Fruit fly (Drosophila melanogaster): ENCODE results near the gene CG13901.

CG13901 gene

DNA sequence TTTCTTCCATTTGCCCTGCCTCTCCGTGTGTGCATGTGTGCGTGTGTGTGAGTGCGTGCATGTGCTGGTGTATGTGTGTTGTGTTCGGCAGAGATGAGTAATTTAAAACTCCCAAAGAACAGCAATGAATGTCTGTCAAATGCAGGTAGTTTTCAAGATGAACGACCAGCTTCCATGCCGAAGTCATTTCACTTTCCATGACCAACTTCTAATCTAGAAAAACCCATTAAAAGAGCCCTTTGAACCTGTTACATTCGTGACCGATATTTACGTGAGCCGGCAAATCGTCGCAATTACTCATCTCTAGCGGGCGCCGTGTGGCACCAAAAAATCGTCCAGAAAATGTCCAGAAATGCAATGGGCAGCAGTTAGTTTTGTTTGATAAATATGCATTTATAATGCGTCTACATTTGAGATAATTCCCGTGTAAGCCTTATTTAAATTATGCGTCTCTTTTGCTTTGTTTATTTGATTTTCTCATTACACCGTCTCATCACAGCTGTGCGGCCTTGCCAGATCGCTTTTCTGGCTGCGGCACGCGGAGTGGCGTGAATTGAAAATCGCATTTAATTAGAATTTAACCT, 34.9 kb upstream of the CG13901 start (continued):
- TF ChIP-seq Opbp (GFP tag; IDR thresholded peaks at IDR 0.05; ENCODE audit: partially characterized antibody) (no peak; the same call in 2 of the 3 replicates), CG2129 (GFP tag; IDR thresholded peaks at IDR 0.05; ENCODE audit: partially characterized antibody) (peak; percentile 64), tio (GFP tag; optimal IDR thresholded peaks at IDR 0.05) (no peak), CG6689 (GFP tag; IDR thresholded peaks at IDR 0.05) (0 out of 2 replicates have a peak, but pooled peaks have one; percentile 9), CG2202 (tag; optimal IDR thresholded peaks at IDR 0.05) (no peak), Vsx1 (GFP tag; optimal IDR thresholded peaks at IDR 0.05) (no peak), bowl (GFP tag; IDR thresholded peaks at IDR 0.05) (no peak), ham (GFP tag; IDR thresholded peaks at IDR 0.05) (no peak), mam (GFP tag; optimal IDR thresholded peaks at IDR 0.05) (peak; percentile 62), CG17912 (GFP tag; optimal IDR thresholded peaks at IDR 0.05) (peak; percentile 5), CG6791 (GFP tag; IDR thresholded peaks at IDR 0.05; ENCODE audit: partially characterized antibody) (peak; percentile 65; the same call in 2 of the 3 replicates), Ets97D (GFP tag; optimal IDR thresholded peaks at IDR 0.05) (peak; percentile 32), ssp (GFP tag; IDR thresholded peaks at IDR 0.05) (no peak), CG10147 (GFP tag; optimal IDR thresholded peaks at IDR 0.05) (peak; percentile 29), CG9797 (GFP tag; optimal IDR thresholded peaks at IDR 0.05) (no peak), CG6683 (GFP tag; optimal IDR thresholded peaks at IDR 0.05) (no peak), insv (GFP tag; optimal IDR thresholded peaks at IDR 0.05) (peak in 1 of 2 experiments; percentile 32), CG2199 (GFP tag; IDR thresholded peaks at IDR 0.05) (no peak), emc (GFP tag; optimal IDR thresholded peaks at IDR 0.05) (no peak), lilli (GFP tag; optimal IDR thresholded peaks at IDR 0.05) (peak; percentile 66), C15 (GFP tag; IDR thresholded peaks at IDR 0.05) (no peak), esg (GFP tag; conservative IDR thresholded peaks at IDR 0.05) (no peak), CG1603 (tag; optimal IDR thresholded peaks at IDR 0.05) (peak; percentile 35), CG7357 (GFP tag; IDR thresholded peaks at IDR 0.05) (no peak), CG12299 (tag; optimal IDR thresholded peaks at IDR 0.05) (no peak), Neu2 (GFP tag; optimal IDR thresholded peaks at IDR 0.05; ENCODE audit: borderline replicate concordance) (peak; percentile 99), BtbVII (GFP tag; optimal IDR thresholded peaks at IDR 0.05) (no peak), CG12155 (GFP tag; optimal IDR thresholded peaks at IDR 0.05) (peak; percentile 41), eyg (GFP tag; optimal IDR thresholded peaks at IDR 0.05) (no peak), CG3847 (GFP tag; IDR thresholded peaks at IDR 0.05) (peak; percentile 66), eve (GFP tag; optimal IDR thresholded peaks at IDR 0.05) (no peak), CG3726 (GFP tag; IDR thresholded peaks at IDR 0.05) (no peak), bigmax (GFP tag; optimal IDR thresholded peaks at IDR 0.05) (no peak), MESR4 (GFP tag; optimal IDR thresholded peaks at IDR 0.05) (no peak), CG11504 (tag; optimal IDR thresholded peaks at IDR 0.05) (peak; percentile 41), Bteb2 (GFP tag; optimal IDR thresholded peaks at IDR 0.05) (peak; percentile 37), Hr78 (GFP tag; optimal IDR thresholded peaks at IDR 0.05) (no peak), Taf1 (GFP tag; IDR thresholded peaks at IDR 0.05) (0 out of 2 replicates have a peak, but pooled peaks have one; percentile 11), CG30431 (GFP tag; optimal IDR thresholded peaks at IDR 0.05) (no peak), CG7963 (GFP tag; IDR thresholded peaks at IDR 0.05; ENCODE audit: partially characterized antibody) (peak; percentile 61; the same call in 2 of the 3 replicates), CkIIα-i1 (GFP tag; IDR thresholded peaks at IDR 0.05) (no peak), pan (optimal IDR thresholded peaks at IDR 0.05) (no peak), pan (GFP tag; optimal IDR thresholded peaks at IDR 0.05 in 1 of 2, IDR thresholded peaks at IDR 0.05 in 1 of 2) (peak in 1 of 2 experiments; percentile 46), CG9437 (GFP tag; optimal IDR thresholded peaks at IDR 0.05) (peak; percentile 55), gsb-n (tag; optimal IDR thresholded peaks at IDR 0.05) (peak; percentile 10), CG11696 (GFP tag; IDR thresholded peaks at IDR 0.05) (no peak), CG7372 (GFP tag; IDR thresholded peaks at IDR 0.05) (no peak), crc (GFP tag; optimal IDR thresholded peaks at IDR 0.05) (no peak), Abd-B (GFP tag; optimal IDR thresholded peaks at IDR 0.05) (peak; percentile 62), CG34376 (GFP tag; optimal IDR thresholded peaks at IDR 0.05) (no peak)

All from whole organism, embryonic.